Fruit fly (Drosophila melanogaster) whole organism: ENCODE results near the gene Spp.

Experiments used
- CG8478 ChIP-seq: fragments of >200 bp; optimal IDR thresholded peaks from 2 replicates; lab custom pipeline; 2018; ENCODE audit warnings: inconsistent platforms
- Dll ChIP-seq: fragments of >200 bp; optimal IDR thresholded peaks from 2 replicates; lab custom pipeline; 2017
- EcR ChIP-seq, 2 experiments: fragments of >200 bp; optimal IDR thresholded peaks; 2 replicates each; lab custom pipeline; 2017; ENCODE audit warnings: missing biosample characterization in 2 of 2, missing genetic modification characterization in 2 of 2, missing genetic modification reagents in 2 of 2
- pan ChIP-seq: fragments of >200 bp; optimal IDR thresholded peaks from 2 replicates; lab custom pipeline; 2017
- psq ChIP-seq: fragments of >200 bp; optimal IDR thresholded peaks from 2 replicates; lab custom pipeline; 2017
- usp ChIP-seq: fragments of >200 bp; optimal IDR thresholded peaks from 2 replicates; lab custom pipeline; 2017; ENCODE audit warnings: missing biosample characterization, missing genetic modification characterization, mixed read lengths

- TF ChIP-seq psq (lab: Kevin White, UChicago) (no peak), pan (no peak), EcR (GFP tag; optimal IDR thresholded peaks at IDR 0.05; lab: Kevin White, UChicago) (no peak), usp (GFP tag; lab: Kevin White, UChicago) (no peak), Dll (no peak), CG8478 (no peak)
Observed at dm6 chr2L:496436-496835, 48.0 kb downstream of the Spp start.
